Worm (Caenorhabditis elegans): ENCODE data around the gene ints-2.

- TF ChIP-seq snpc-4 (GFP tag; optimal IDR thresholded peaks at IDR 0.05): no peak
- no peak for TF ChIP-seq snpc-4 (tag; optimal IDR thresholded peaks at IDR 0.05)
- TF ChIP-seq nhr-120 (GFP tag; IDR thresholded peaks at IDR 0.05): no peak
- TF ChIP-seq attf-6 (GFP tag; IDR thresholded peaks at IDR 0.05): no peak
- no peak for TF ChIP-seq hmg-20 (GFP tag; IDR thresholded peaks at IDR 0.05)
- TF ChIP-seq F49E8.2 (tag; optimal IDR thresholded peaks at IDR 0.05; ENCODE audit: insufficient read depth): no peak
- no peak for TF ChIP-seq ztf-22 (GFP tag; optimal IDR thresholded peaks at IDR 0.05)
- TF ChIP-seq zfh-2 (GFP tag; conservative IDR thresholded peaks at IDR 0.05): no peak
- no peak for TF ChIP-seq dpl-1 (GFP tag; optimal IDR thresholded peaks at IDR 0.05)
These were observed 46.0 kb upstream of the ints-2 start for ce11 chrV:14139252-14140100.
